Fruit fly (Drosophila melanogaster) whole organism, embryonic: ENCODE results near the gene CG46270.

Source experiments
- ATbp ChIP-seq: fragments of 200-800 bp; sonication (Bioruptor generic); optimal IDR thresholded peaks from 2 replicates; lab custom pipeline; 2017; ENCODE audit warnings: missing biosample characterization, mild to moderate bottlenecking, missing genetic modification characterization, missing genetic modification reagents
- Asciz ChIP-seq: fragments of 200-800 bp; sonication (Bioruptor generic); optimal IDR thresholded peaks from 2 replicates; lab custom pipeline; 2017; ENCODE audit warnings: missing biosample characterization, mild to moderate bottlenecking, missing genetic modification characterization, missing genetic modification reagents
- Atf6 ChIP-seq: fragments of 200-800 bp; sonication (Bioruptor generic); IDR thresholded peaks from 2 replicates; pipeline ENCODE4 v1.3.6; 2022; ENCODE audit warnings: missing biosample characterization, missing genetic modification characterization
- CG10147 ChIP-seq: fragments of 200-800 bp; sonication (Bioruptor generic); optimal IDR thresholded peaks from 2 replicates; lab custom pipeline; 2019; ENCODE audit warnings: missing biosample characterization, mild to moderate bottlenecking, missing genetic modification characterization, moderate library complexity
- CG10543 ChIP-seq: fragments of 200-800 bp; sonication (Bioruptor generic); optimal IDR thresholded peaks from 3 replicates; lab custom pipeline; 2017; ENCODE audit warnings: missing biosample characterization, mild to moderate bottlenecking, missing genetic modification characterization, moderate library complexity
- CG12071 ChIP-seq: fragments of 200-800 bp; sonication (Bioruptor generic); optimal IDR thresholded peaks from 3 replicates; lab custom pipeline; 2018; ENCODE audit warnings: missing biosample characterization, mild to moderate bottlenecking, missing genetic modification characterization
- CG12769 ChIP-seq: fragments of 200-800 bp; sonication (Bioruptor generic); optimal IDR thresholded peaks from 2 replicates; lab custom pipeline; 2019; ENCODE audit warnings: missing biosample characterization, mild to moderate bottlenecking, missing genetic modification characterization, moderate library complexity
- CG13624 ChIP-seq: fragments of 200-800 bp; sonication (Bioruptor generic); optimal IDR thresholded peaks from 2 replicates; lab custom pipeline; 2016; ENCODE audit warnings: missing biosample characterization, missing genetic modification characterization
- CG13894 ChIP-seq: fragments of 200-800 bp; sonication (Bioruptor generic); optimal IDR thresholded peaks from 3 replicates; lab custom pipeline; 2018; ENCODE audit warnings: missing biosample characterization, mild to moderate bottlenecking, missing genetic modification characterization, moderate library complexity
- CG15479 ChIP-seq: fragments of 200-800 bp; sonication (Bioruptor generic); optimal IDR thresholded peaks from 3 replicates; lab custom pipeline; 2019; ENCODE audit warnings: missing biosample characterization, mild to moderate bottlenecking, missing genetic modification characterization, moderate library complexity
- CG17802 ChIP-seq: fragments of 200-800 bp; sonication (Bioruptor generic); optimal IDR thresholded peaks from 2 replicates; lab custom pipeline; 2018; ENCODE audit warnings: missing biosample characterization, mild to moderate bottlenecking, missing genetic modification characterization, moderate library complexity
- CG18599 ChIP-seq: fragments of 200-800 bp; sonication (Bioruptor generic); optimal IDR thresholded peaks from 3 replicates; lab custom pipeline; 2017; ENCODE audit warnings: missing biosample characterization, missing genetic modification characterization, mild to moderate bottlenecking, moderate library complexity, missing genetic modification reagents
- CG2120 ChIP-seq: fragments of 200-800 bp; sonication (Bioruptor generic); optimal IDR thresholded peaks from 3 replicates; lab custom pipeline; 2016; ENCODE audit warnings: missing biosample characterization, missing genetic modification characterization
- CG30403 ChIP-seq: fragments of 200-800 bp; sonication (Bioruptor generic); optimal IDR thresholded peaks from 3 replicates; lab custom pipeline; 2016; ENCODE audit warnings: missing biosample characterization, missing genetic modification characterization
- CG32767 ChIP-seq: fragments of 200-800 bp; sonication (Bioruptor generic); IDR thresholded peaks from 2 replicates; pipeline ENCODE4 v1.3.6; 2022; ENCODE audit warnings: missing biosample characterization, missing genetic modification characterization
- CG4328 ChIP-seq: fragments of 200-800 bp; sonication (Bioruptor generic); optimal IDR thresholded peaks from 3 replicates; lab custom pipeline; 2017; ENCODE audit warnings: missing biosample characterization, missing genetic modification reagents, missing genetic modification characterization
- CG6813 ChIP-seq: fragments of 200-800 bp; sonication (Bioruptor generic); optimal IDR thresholded peaks from 2 replicates; lab custom pipeline; 2017; ENCODE audit warnings: missing biosample characterization, missing genetic modification characterization, mild to moderate bottlenecking, moderate library complexity, missing genetic modification reagents
- CG7556 ChIP-seq: fragments of 200-800 bp; sonication (Bioruptor generic); optimal IDR thresholded peaks from 2 replicates; lab custom pipeline; 2017; ENCODE audit warnings: missing biosample characterization, mild to moderate bottlenecking, missing genetic modification characterization
- CG7786 ChIP-seq: fragments of 200-800 bp; sonication (Bioruptor generic); optimal IDR thresholded peaks from 2 replicates; lab custom pipeline; 2016; ENCODE audit warnings: missing biosample characterization, missing genetic modification characterization
- CG7987 ChIP-seq: fragments of 200-800 bp; sonication (Bioruptor generic); optimal IDR thresholded peaks from 2 replicates; lab custom pipeline; 2018; ENCODE audit warnings: missing biosample characterization, mild to moderate bottlenecking, missing genetic modification characterization, moderate library complexity
- CG8290 ChIP-seq, 3 experiments: fragments of 200-800 bp; sonication (Bioruptor generic); optimal IDR thresholded peaks; 2 replicates each; lab custom pipeline; 2016 to 2019; ENCODE audit warnings: missing biosample characterization in 3 of 3, missing genetic modification characterization in 3 of 3, mild to moderate bottlenecking in 2 of 3, moderate library complexity in 1 of 3
- CG8478 ChIP-seq: fragments of >200 bp; optimal IDR thresholded peaks from 2 replicates; lab custom pipeline; 2018
- CG9727 ChIP-seq: fragments of 200-800 bp; sonication (Bioruptor generic); optimal IDR thresholded peaks from 3 replicates; lab custom pipeline; 2017; ENCODE audit warnings: missing biosample characterization, mild to moderate bottlenecking, missing genetic modification characterization
- Dek ChIP-seq: fragments of 200-800 bp; sonication (Bioruptor generic); optimal IDR thresholded peaks from 3 replicates; lab custom pipeline; 2019; ENCODE audit warnings: missing biosample characterization, mild to moderate bottlenecking, missing genetic modification characterization, moderate library complexity
- Eip74EF ChIP-seq, 2 experiments: fragments of 200-800 bp in 1 of 2; fragments of >200 bp in 1 of 2; sonication (Bioruptor generic) in 1 of 2; optimal IDR thresholded peaks; 2 replicates each; lab custom pipeline; 2017 to 2019; ENCODE audit warnings: missing biosample characterization in 2 of 2, missing genetic modification characterization in 2 of 2, mild to moderate bottlenecking in 1 of 2, moderate library complexity in 1 of 2
- Fer2 ChIP-seq: fragments of 200-800 bp; sonication (Bioruptor generic); optimal IDR thresholded peaks from 2 replicates; lab custom pipeline; 2018; ENCODE audit warnings: missing biosample characterization, mild to moderate bottlenecking, missing genetic modification characterization, moderate library complexity
- Fer3 ChIP-seq: fragments of 200-800 bp; sonication (Bioruptor generic); optimal IDR thresholded peaks from 2 replicates; lab custom pipeline; 2018; ENCODE audit warnings: missing biosample characterization, mild to moderate bottlenecking, missing genetic modification characterization, moderate library complexity
- HHEX ChIP-seq: fragments of 200-800 bp; sonication (Bioruptor generic); optimal IDR thresholded peaks from 3 replicates; lab custom pipeline; 2017; ENCODE audit warnings: missing biosample characterization, mild to moderate bottlenecking, missing genetic modification characterization, missing genetic modification reagents
- Hey ChIP-seq: fragments of 200-800 bp; sonication (Bioruptor generic); optimal IDR thresholded peaks from 3 replicates; lab custom pipeline; 2018; ENCODE audit warnings: missing biosample characterization, mild to moderate bottlenecking, missing genetic modification characterization
- Hr51 ChIP-seq, 2 experiments: fragments of 200-800 bp; sonication (Bioruptor generic); optimal IDR thresholded peaks; 2 replicates in 1 of 2; 3 replicates in 1 of 2; lab custom pipeline; 2016 to 2018; ENCODE audit warnings: missing biosample characterization in 2 of 2, missing genetic modification characterization in 2 of 2, mild to moderate bottlenecking in 1 of 2, moderate library complexity in 1 of 2
- Max ChIP-seq: fragments of 200-800 bp; sonication (Bioruptor generic); optimal IDR thresholded peaks from 2 replicates; lab custom pipeline; 2016; ENCODE audit warnings: missing biosample characterization, mild to moderate bottlenecking, missing genetic modification characterization
- Med ChIP-seq: fragments of 200-800 bp; sonication (Bioruptor generic); peaks from one replicate; lab custom pipeline; 2016; ENCODE audit warnings: missing biosample characterization, missing genetic modification characterization, mild to moderate bottlenecking, inconsistent platforms, moderate library complexity
- Meics ChIP-seq: fragments of 200-800 bp; sonication (Bioruptor generic); optimal IDR thresholded peaks from 2 replicates; lab custom pipeline; 2017; ENCODE audit warnings: missing biosample characterization, mild to moderate bottlenecking, missing genetic modification characterization
- PHDP ChIP-seq: fragments of 200-800 bp; sonication (Bioruptor generic); optimal IDR thresholded peaks from 3 replicates; lab custom pipeline; 2018; ENCODE audit warnings: missing biosample characterization, mild to moderate bottlenecking, missing genetic modification characterization, moderate library complexity
- Pdp1 ChIP-seq, 2 experiments: fragments of 200-800 bp; sonication (Bioruptor generic); optimal IDR thresholded peaks; 3 replicates each; lab custom pipeline; 2016; ENCODE audit warnings: missing biosample characterization in 2 of 2, missing genetic modification characterization in 2 of 2, mild to moderate bottlenecking in 1 of 2, moderate library complexity in 1 of 2
- Poxn ChIP-seq: fragments of 200-800 bp; sonication (Bioruptor generic); IDR thresholded peaks from 2 replicates; pipeline ENCODE4 v1.3.6; 2022; ENCODE audit warnings: missing biosample characterization, missing genetic modification characterization
- Side ChIP-seq: fragments of 200-800 bp; sonication (Bioruptor generic); optimal IDR thresholded peaks from 2 replicates; lab custom pipeline; 2016; ENCODE audit warnings: missing biosample characterization, missing genetic modification characterization
- ash1 ChIP-seq: fragments of 200-800 bp; sonication (Bioruptor generic); optimal IDR thresholded peaks from 2 replicates; lab custom pipeline; 2018; ENCODE audit warnings: missing biosample characterization, mild to moderate bottlenecking, missing genetic modification characterization
- corto ChIP-seq: fragments of 200-800 bp; sonication (Bioruptor generic); optimal IDR thresholded peaks from 2 replicates; lab custom pipeline; 2016; ENCODE audit warnings: missing biosample characterization, mild to moderate bottlenecking, missing genetic modification characterization, moderate library complexity
- gro ChIP-seq: fragments of 200-800 bp; sonication (Bioruptor generic); optimal IDR thresholded peaks from 2 replicates; lab custom pipeline; 2016; ENCODE audit warnings: missing biosample characterization, missing genetic modification characterization
- lbe ChIP-seq: fragments of 200-800 bp; sonication (Bioruptor generic); optimal IDR thresholded peaks from 2 replicates; lab custom pipeline; 2016; ENCODE audit warnings: missing biosample characterization, mild to moderate bottlenecking, missing genetic modification characterization
- lola ChIP-seq, 3 experiments: fragments of >200 bp in 2 of 3; fragments of 200-800 bp in 1 of 3; sonication (Bioruptor generic) in 1 of 3; optimal IDR thresholded peaks; 2 replicates each; lab custom pipeline; 2017 to 2019; ENCODE audit warnings: missing biosample characterization in 3 of 3, missing genetic modification characterization in 3 of 3, mild to moderate bottlenecking in 1 of 3, moderate library complexity in 1 of 3
- mirr ChIP-seq: fragments of 200-800 bp; sonication (Bioruptor generic); optimal IDR thresholded peaks from 3 replicates; lab custom pipeline; 2018; ENCODE audit warnings: missing biosample characterization, mild to moderate bottlenecking, missing genetic modification characterization
- odd ChIP-seq: fragments of 200-800 bp; sonication (Bioruptor generic); optimal IDR thresholded peaks from 2 replicates; lab custom pipeline; 2017; ENCODE audit warnings: missing biosample characterization, mild to moderate bottlenecking, missing genetic modification characterization
- rib ChIP-seq: fragments of 200-800 bp; sonication (Bioruptor generic); IDR thresholded peaks from 2 replicates; pipeline ENCODE4 v1.3.6; 2022; ENCODE audit warnings: missing biosample characterization, missing genetic modification characterization
- sd ChIP-seq: fragments of 200-800 bp; sonication (Bioruptor generic); optimal IDR thresholded peaks from 3 replicates; lab custom pipeline; 2018; ENCODE audit warnings: missing biosample characterization, mild to moderate bottlenecking, missing genetic modification characterization, moderate library complexity
- sr ChIP-seq: fragments of 200-800 bp; sonication (Bioruptor generic); IDR thresholded peaks from 3 replicates; pipeline ENCODE4 v1.3.6; 2022; ENCODE audit warnings: missing biosample characterization, missing genetic modification characterization
- z ChIP-seq: fragments of 200-800 bp; sonication (Bioruptor generic); IDR thresholded peaks from 3 replicates; pipeline ENCODE4 v1.3.6; 2022; ENCODE audit warnings: missing biosample characterization, missing genetic modification characterization

Gene CG46270

dm6 chr3R:10390914-10391377, 37.3 kb downstream of the CG46270 start (continued):
- peak; percentile 61 for TF ChIP-seq CG18599 (GFP tag; lab: Kevin White, UChicago)
- TF ChIP-seq HHEX, result peak; percentile 65
- TF ChIP-seq Eip74EF (GFP tag; optimal IDR thresholded peaks at IDR 0.05; lab: Kevin White, UChicago), result peak in 1 of 2 experiments; percentile 21
- TF ChIP-seq ATbp (GFP tag; lab: Kevin White, UChicago), result peak; percentile 25
- TF ChIP-seq CG30403 (GFP tag; lab: Kevin White, UChicago), result no peak
- peak; percentile 56 for TF ChIP-seq sd (tag; lab: Kevin White, UChicago)
- TF ChIP-seq CG12769, result peak; percentile 3
- peak; percentile 62 for TF ChIP-seq Hey (tag; lab: Kevin White, UChicago)
- peak; percentile 94 for TF ChIP-seq mirr (GFP tag; lab: Kevin White, UChicago)
- TF ChIP-seq CG15479 (GFP tag; lab: Kevin White, UChicago), result peak; percentile 6
- peak; percentile 16 for TF ChIP-seq PHDP (tag; lab: Kevin White, UChicago)
- peak; percentile 63 for TF ChIP-seq CG10543 (GFP tag; lab: Kevin White, UChicago)
- TF ChIP-seq CG7556, result no peak
- no peak for TF ChIP-seq Poxn (GFP tag; lab: Robert Waterston, UW)
- TF ChIP-seq lbe (GFP tag; lab: Kevin White, UChicago), result peak; percentile 70
- peak; percentile 92 for TF ChIP-seq Med (GFP tag; lab: Kevin White, UChicago)
- no peak for TF ChIP-seq CG17802
- no peak for TF ChIP-seq CG8478
- TF ChIP-seq Asciz (GFP tag; lab: Kevin White, UChicago), result peak; percentile 43
- TF ChIP-seq corto (GFP tag; lab: Kevin White, UChicago), result peak; percentile 41
- TF ChIP-seq odd (GFP tag; lab: Kevin White, UChicago), result peak; percentile 15
- 0 out of 2 replicates have a peak, but pooled peaks have one; percentile 31 for TF ChIP-seq rib (GFP tag; lab: Robert Waterston, UW)
- peak; percentile 62 for TF ChIP-seq gro (GFP tag; lab: Kevin White, UChicago)
- peak; percentile 7 for TF ChIP-seq Dek (tag; lab: Kevin White, UChicago)
- peak; percentile 30 for TF ChIP-seq Side (GFP tag; lab: Kevin White, UChicago)
- TF ChIP-seq z (GFP tag; lab: Robert Waterston, UW), result no peak
- peak; percentile 64; the same call in 1 of the 3 replicates for TF ChIP-seq sr (GFP tag; lab: Robert Waterston, UW)
- TF ChIP-seq CG12071, result peak; percentile 28
- TF ChIP-seq CG4328 (GFP tag; lab: Kevin White, UChicago), result peak; percentile 35
- TF ChIP-seq Max (GFP tag; lab: Kevin White, UChicago), result peak; percentile 4
- TF ChIP-seq CG10147 (GFP tag; lab: Kevin White, UChicago), result peak; percentile 23
- TF ChIP-seq Fer3 (tag; lab: Kevin White, UChicago), result peak; percentile 50
- TF ChIP-seq CG13624 (GFP tag; lab: Kevin White, UChicago), result peak; percentile 12
- peak; percentile 23 for TF ChIP-seq CG7786
- no peak for TF ChIP-seq lola (GFP tag; optimal IDR thresholded peaks at IDR 0.05; lab: Kevin White, UChicago)
- peak; percentile 11 for TF ChIP-seq CG7987 (GFP tag; lab: Kevin White, UChicago)
- TF ChIP-seq CG13894 (tag; lab: Kevin White, UChicago), result peak; percentile 20
- TF ChIP-seq ash1 (GFP tag; lab: Kevin White, UChicago), result peak; percentile 23
- no peak for TF ChIP-seq Fer2 (tag; lab: Kevin White, UChicago)
- TF ChIP-seq CG2120, result peak; percentile 16
- peak; percentile 83 for TF ChIP-seq CG6813 (GFP tag; lab: Kevin White, UChicago)
- TF ChIP-seq CG32767, result peak; percentile 33; the same call in 1 of the 2 replicates
- peak; percentile 26 for TF ChIP-seq Meics (GFP tag; lab: Kevin White, UChicago)
- TF ChIP-seq CG9727 (GFP tag; lab: Kevin White, UChicago), result peak; percentile 39
- TF ChIP-seq CG8290 (GFP tag; optimal IDR thresholded peaks at IDR 0.05; lab: Kevin White, UChicago), result no peak
- TF ChIP-seq CG8290 (tag; optimal IDR thresholded peaks at IDR 0.05; lab: Kevin White, UChicago), result peak in 1 of 2 experiments; percentile 42
- TF ChIP-seq Pdp1 (GFP tag; optimal IDR thresholded peaks at IDR 0.05; lab: Kevin White, UChicago), result peak in 1 of 2 experiments; percentile 65
- no peak for TF ChIP-seq Hr51 (GFP tag; optimal IDR thresholded peaks at IDR 0.05; lab: Kevin White, UChicago)
- TF ChIP-seq Atf6, result peak; percentile 12; the same call in 1 of the 2 replicates
